Fruit fly (Drosophila melanogaster) S2 (cell line): ENCODE results near the gene CG34313.

Source experiments
- CG8478 ChIP-seq: fragments of >200 bp; optimal IDR thresholded peaks from 2 replicates; lab custom pipeline; 2018
- CTCF ChIP-seq, 2 experiments: fragments of >200 bp; optimal IDR thresholded peaks; 2 replicates each; lab custom pipeline; 2018

DNA sequence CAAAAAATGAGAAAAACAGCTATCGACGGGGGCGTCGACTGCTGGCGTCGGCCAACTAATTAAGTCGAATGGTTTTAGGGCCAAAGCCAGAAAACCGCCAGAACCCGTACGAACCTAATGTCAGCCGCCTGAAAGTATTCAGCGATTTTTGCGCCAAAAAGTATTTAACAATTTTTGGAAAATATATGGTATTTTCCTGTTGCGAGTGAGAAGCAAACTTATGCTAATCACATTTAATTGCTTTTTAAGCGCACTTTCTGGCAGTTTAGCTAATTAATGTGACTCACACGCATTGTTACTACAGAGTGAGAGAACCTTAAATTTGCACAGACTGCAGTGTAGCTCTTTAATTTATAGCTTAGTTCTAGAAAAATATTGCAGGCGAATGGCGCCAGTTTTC is 16.8 kb upstream of the CG34313 start:
- TF ChIP-seq CG8478 (lab: Kevin White, UChicago) (no peak), CTCF (optimal IDR thresholded peaks at IDR 0.05; lab: Kevin White, UChicago) (no peak)
